Worm (Caenorhabditis elegans): ENCODE measurements around the gene gstk-2.

gstk-2 gene

DNA sequence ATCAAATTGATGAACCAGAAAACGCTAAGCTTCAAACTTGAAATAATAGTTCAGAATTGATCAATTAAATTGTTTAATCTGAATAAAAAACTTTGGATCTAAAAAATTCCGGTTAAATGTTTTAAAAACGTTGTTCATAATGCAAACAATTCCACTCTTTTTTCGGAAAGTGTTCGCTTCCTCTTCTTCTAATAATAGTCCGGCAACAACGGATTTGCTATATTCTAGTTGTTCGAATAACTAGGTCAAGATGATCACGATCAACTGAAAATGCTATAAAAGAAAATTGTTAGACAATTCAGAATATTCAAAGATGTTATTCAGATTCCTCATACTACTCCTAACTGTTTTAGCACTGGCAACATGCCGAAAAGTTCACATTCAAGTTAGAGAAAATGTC, 11.1 kb downstream of the gstk-2 start, which contains the start of gene D2024.4:
Gene D2024.4, plus strand, starts transcription at position 301 of the 400 bp plus-strand sequence.
- TF ChIP-seq elt-3 (tag; optimal IDR thresholded peaks at IDR 0.05) (no peak), nhr-28 (tag; optimal IDR thresholded peaks at IDR 0.05) (no peak), mml-1 (tag; optimal IDR thresholded peaks at IDR 0.05) (no peak), daf-12 (tag; optimal IDR thresholded peaks at IDR 0.05) (no peak), nhr-77 (tag; optimal IDR thresholded peaks at IDR 0.05) (no peak), ceh-9 (tag; optimal IDR thresholded peaks at IDR 0.05) (no peak), elt-2 (tag; optimal IDR thresholded peaks at IDR 0.05) (no peak), mdl-1 (tag; optimal IDR thresholded peaks at IDR 0.05) (no peak), fkh-2 (tag; optimal IDR thresholded peaks at IDR 0.05) (no peak), nhr-12 (tag; optimal IDR thresholded peaks at IDR 0.05) (no peak), lin-15B (tag; optimal IDR thresholded peaks at IDR 0.05) (no peak), unc-62 (GFP tag; optimal IDR thresholded peaks at IDR 0.05) (no peak), sea-2 (GFP tag; optimal IDR thresholded peaks at IDR 0.05) (no peak), nhr-43 (tag; optimal IDR thresholded peaks at IDR 0.05; ENCODE audit: poor library complexity, severe bottlenecking) (no peak), lsy-12 (tag; optimal IDR thresholded peaks at IDR 0.05) (no peak), snpc-4 (tag; optimal IDR thresholded peaks at IDR 0.05) (no peak), nhr-11 (tag; optimal IDR thresholded peaks at IDR 0.05) (no peak)

DNA sequence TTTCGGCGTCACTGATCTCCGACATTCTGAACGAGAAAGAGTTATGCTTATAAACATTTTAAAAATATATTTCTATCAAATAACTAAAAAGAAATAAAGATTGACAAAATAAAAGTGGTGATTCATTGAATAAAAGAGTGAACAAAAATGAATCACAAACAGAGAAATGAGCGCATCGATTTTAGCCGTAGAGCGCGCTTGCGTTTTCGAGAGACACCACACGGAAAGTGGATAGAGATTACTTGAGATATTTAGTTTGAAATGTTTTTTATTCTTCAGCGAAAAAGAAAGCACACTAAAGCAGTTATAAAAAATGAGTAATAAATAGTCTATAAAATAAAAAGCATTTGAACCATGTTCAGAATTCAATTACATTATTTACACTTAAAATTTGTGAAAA, 11.9 kb downstream of the gstk-2 start, which contains the start of gene cap-1:
Gene cap-1, minus strand, starts transcription at position 26 of the 400 bp plus-strand sequence.
- TF ChIP-seq ceh-16 (tag; optimal IDR thresholded peaks at IDR 0.05) (no peak), fos-1 (tag; optimal IDR thresholded peaks at IDR 0.05) (peak; percentile 50), jun-1 (tag; optimal IDR thresholded peaks at IDR 0.05) (peak; percentile 28), ama-1 (optimal IDR thresholded peaks at IDR 0.05) (no peak), nhr-25 (tag; optimal IDR thresholded peaks at IDR 0.05) (peak; percentile 44), lin-15B (tag; optimal IDR thresholded peaks at IDR 0.05) (peak; percentile 88), ceh-9 (tag; optimal IDR thresholded peaks at IDR 0.05) (no peak), unc-39 (tag; optimal IDR thresholded peaks at IDR 0.05) (no peak), nfya-1 (tag; optimal IDR thresholded peaks at IDR 0.05; ENCODE audit: insufficient read depth) (peak; percentile 68), nhr-28 (tag; optimal IDR thresholded peaks at IDR 0.05) (no peak), unc-62 (GFP tag; optimal IDR thresholded peaks at IDR 0.05) (no peak), hmg-11 (tag; optimal IDR thresholded peaks at IDR 0.05) (peak; percentile 72), ceh-28 (tag; optimal IDR thresholded peaks at IDR 0.05) (peak; percentile 73), elt-1 (tag; optimal IDR thresholded peaks at IDR 0.05) (no peak), snpc-4 (tag; optimal IDR thresholded peaks at IDR 0.05) (peak; percentile 80), pqm-1 (tag; optimal IDR thresholded peaks at IDR 0.05) (peak; percentile 53), ceh-82 (tag; optimal IDR thresholded peaks at IDR 0.05) (peak; percentile 35), skn-1 (tag; optimal IDR thresholded peaks at IDR 0.05) (no peak), egl-5 (tag; optimal IDR thresholded peaks at IDR 0.05) (peak; percentile 52), eor-1 (tag; optimal IDR thresholded peaks at IDR 0.05) (no peak), nhr-23 (tag; optimal IDR thresholded peaks at IDR 0.05) (peak; percentile 82), pha-4 (tag; optimal IDR thresholded peaks at IDR 0.05) (peak; percentile 92), fkh-2 (tag; optimal IDR thresholded peaks at IDR 0.05) (no peak), elt-2 (tag; optimal IDR thresholded peaks at IDR 0.05) (peak; percentile 33)

DNA sequence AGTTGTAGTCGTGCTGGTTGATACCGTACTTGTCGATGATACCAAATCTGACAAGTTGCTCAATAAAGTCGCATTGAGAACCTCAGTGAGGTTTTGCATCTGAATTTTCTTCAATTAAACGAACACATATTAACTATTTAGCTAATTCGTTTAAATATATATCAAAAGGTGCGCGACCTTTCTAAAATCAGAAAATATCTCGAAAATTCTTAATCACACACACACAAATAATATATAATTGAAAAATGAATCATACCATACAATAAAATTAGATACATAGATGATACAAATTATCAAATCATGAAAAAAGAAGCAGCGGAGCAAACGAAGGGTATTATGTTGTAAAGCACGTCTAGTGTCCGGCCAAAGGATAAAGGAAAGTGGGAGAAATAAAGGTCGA, 13.9 kb downstream of the gstk-2 start, which contains the start of gene D2024.5:
Gene D2024.5, minus strand, starts transcription at position 101 of the 400 bp plus-strand sequence.
- no peak for TF ChIP-seq nhr-76 (tag; optimal IDR thresholded peaks at IDR 0.05)
- TF ChIP-seq lsy-12 (tag; optimal IDR thresholded peaks at IDR 0.05), result no peak
- TF ChIP-seq nhr-11 (tag; optimal IDR thresholded peaks at IDR 0.05), result no peak
- TF ChIP-seq nhr-25 (tag; optimal IDR thresholded peaks at IDR 0.05), result no peak
- TF ChIP-seq unc-39 (tag; optimal IDR thresholded peaks at IDR 0.05), result no peak
- TF ChIP-seq hmg-11 (tag; optimal IDR thresholded peaks at IDR 0.05), result no peak
- TF ChIP-seq nfya-1 (tag; optimal IDR thresholded peaks at IDR 0.05; ENCODE audit: insufficient read depth), result no peak
- no peak for TF ChIP-seq ztf-11 (tag; optimal IDR thresholded peaks at IDR 0.05)
- no peak for TF ChIP-seq egl-5 (tag; optimal IDR thresholded peaks at IDR 0.05)
- TF ChIP-seq lin-15B (tag; optimal IDR thresholded peaks at IDR 0.05), result no peak
- TF ChIP-seq nhr-77 (tag; optimal IDR thresholded peaks at IDR 0.05), result no peak
- TF ChIP-seq mdl-1 (tag; optimal IDR thresholded peaks at IDR 0.05), result no peak
- no peak for TF ChIP-seq ztf-4 (tag; optimal IDR thresholded peaks at IDR 0.05)
- TF ChIP-seq lin-39 (tag; optimal IDR thresholded peaks at IDR 0.05), result no peak
- no peak for TF ChIP-seq ceh-28 (tag; optimal IDR thresholded peaks at IDR 0.05)
- no peak for TF ChIP-seq zag-1 (tag; optimal IDR thresholded peaks at IDR 0.05)
- TF ChIP-seq sea-2 (GFP tag; optimal IDR thresholded peaks at IDR 0.05), result no peak
- TF ChIP-seq snpc-4 (tag; optimal IDR thresholded peaks at IDR 0.05), result no peak
